Fruit fly (Drosophila melanogaster): ENCODE data around the gene Hel89B.

dm6 chr3R:15925939-15926338 lies 47.2 kb upstream of the Hel89B start:
- no peak for TF ChIP-seq CG14655 (GFP tag; optimal IDR thresholded peaks at IDR 0.05)
- no peak for TF ChIP-seq gl (tag; optimal IDR thresholded peaks at IDR 0.05)
- TF ChIP-seq Pif1B (GFP tag; optimal IDR thresholded peaks at IDR 0.05): no peak
- no peak for TF ChIP-seq CG17806 (tag; optimal IDR thresholded peaks at IDR 0.05)
- TF ChIP-seq CG9948 (tag; optimal IDR thresholded peaks at IDR 0.05): no peak
- TF ChIP-seq CG32121 (GFP tag; IDR thresholded peaks at IDR 0.05): no peak
- TF ChIP-seq D1 (tag; optimal IDR thresholded peaks at IDR 0.05): no peak
- no peak for TF ChIP-seq Snoo (tag; optimal IDR thresholded peaks at IDR 0.05)
- TF ChIP-seq CG10348 (GFP tag; IDR thresholded peaks at IDR 0.05): no peak
- no peak for TF ChIP-seq CG8301 (tag; optimal IDR thresholded peaks at IDR 0.05)
- no peak for TF ChIP-seq CG34367 (tag; optimal IDR thresholded peaks at IDR 0.05)
- TF ChIP-seq EcR (GFP tag; optimal IDR thresholded peaks at IDR 0.05): no peak
- no peak for TF ChIP-seq Ets98B (GFP tag; IDR thresholded peaks at IDR 0.05)
- no peak for TF ChIP-seq CG12605 (GFP tag; IDR thresholded peaks at IDR 0.05)

All from whole organism, pupa.